Worm (Caenorhabditis elegans) whole organism, midembryonic: Measurements from ENCODE around the gene M195.2.

ENCODE experiments used
- T22C8.4 ChIP-seq: fragments of 200-800 bp; sonication (Bioruptor generic); IDR thresholded peaks from 2 replicates; pipeline ENCODE4 v1.3.6; 2022; ENCODE audit warnings: missing genetic modification characterization, missing compliant biosample characterization
- cog-1 ChIP-seq: sonication (generic microtip); optimal IDR thresholded peaks from 2 replicates; lab custom pipeline; 2016; ENCODE audit warnings: missing genetic modification characterization, missing compliant biosample characterization
- flt-1 ChIP-seq: fragments of 200-800 bp; sonication (Bioruptor generic); IDR thresholded peaks from 2 replicates; pipeline ENCODE4 v1.3.6; 2022; ENCODE audit warnings: missing genetic modification characterization, missing compliant biosample characterization
- klf-2 ChIP-seq: fragments of 200-800 bp; sonication (Bioruptor generic); conservative IDR thresholded peaks from 2 replicates; pipeline ENCODE4 v1.3.6; 2022; ENCODE audit warnings: missing genetic modification reagents, missing genetic modification characterization, missing compliant biosample characterization
- med-1 ChIP-seq: sonication (generic microtip); optimal IDR thresholded peaks from 2 replicates; lab custom pipeline; 2017; ENCODE audit warnings: missing genetic modification characterization, mild to moderate bottlenecking, missing compliant biosample characterization, antibody characterized with exemption, missing genetic modification reagents; ENCODE audit not compliant: insufficient read depth
- ztf-23 ChIP-seq: fragments of 200-800 bp; sonication (Bioruptor generic); IDR thresholded peaks from 2 replicates; pipeline ENCODE4 v1.3.6; 2022; ENCODE audit warnings: missing genetic modification reagents, missing genetic modification characterization, missing compliant biosample characterization
- ztf-29 ChIP-seq: fragments of 200-800 bp; sonication (Bioruptor generic); IDR thresholded peaks from 2 replicates; pipeline ENCODE4 v1.3.6; 2022; ENCODE audit warnings: missing genetic modification reagents, missing genetic modification characterization, missing compliant biosample characterization

DNA sequence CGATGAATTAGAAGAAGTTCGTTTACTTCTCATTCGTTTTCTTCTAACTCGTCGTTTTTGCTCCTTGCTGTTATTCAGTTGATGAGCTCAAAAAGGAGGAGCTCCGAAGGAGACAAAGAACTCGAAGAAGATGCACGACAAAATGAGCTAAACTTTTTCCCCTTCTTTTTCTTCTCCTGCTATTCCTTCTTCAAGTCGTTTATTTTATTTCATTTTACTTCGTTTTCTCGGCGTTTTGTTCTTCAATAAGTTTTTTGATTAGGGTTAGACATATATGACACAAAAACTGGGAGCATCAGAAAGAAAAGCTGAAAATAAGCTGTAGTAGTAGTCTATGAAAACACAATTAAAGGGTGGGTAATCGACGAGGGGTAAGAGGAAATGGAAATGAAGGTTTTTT lies 48.5 kb upstream of the M195.2 start:
- TF ChIP-seq ztf-29 (GFP tag; lab: Robert Waterston, UW), result no peak
- TF ChIP-seq flt-1 (GFP tag; lab: Robert Waterston, UW), result no peak
- no peak for TF ChIP-seq med-1 (GFP tag; lab: Kevin White, UChicago)
- no peak for TF ChIP-seq klf-2 (GFP tag; lab: Robert Waterston, UW)
- no peak for TF ChIP-seq T22C8.4 (GFP tag; lab: Robert Waterston, UW)
- no peak for TF ChIP-seq ztf-23 (GFP tag; lab: Robert Waterston, UW)
- no peak for TF ChIP-seq cog-1 (tag; lab: Kevin White, UChicago)
